Fruit fly (Drosophila melanogaster): ENCODE data around the gene CG6277.

Gene CG6277

DNA sequence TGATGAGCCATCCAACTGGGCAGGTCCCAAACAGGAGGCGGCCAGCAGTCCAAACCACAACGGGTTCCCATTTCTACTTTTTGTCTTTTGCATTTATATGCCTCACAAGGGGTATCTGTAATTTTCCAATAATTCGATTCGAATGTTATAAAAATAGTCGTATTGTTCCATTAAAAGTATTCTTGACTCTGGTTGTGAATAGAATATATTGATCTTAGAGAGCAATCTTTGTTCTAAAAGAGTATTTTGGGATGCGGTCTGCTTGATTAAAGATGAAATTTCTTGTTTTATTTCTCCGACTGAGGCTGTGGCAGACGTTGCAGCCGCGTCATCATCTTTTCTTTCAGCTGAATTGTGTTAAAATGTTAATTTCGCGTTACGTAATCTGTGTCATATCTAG lies 10.9 kb upstream of the CG6277 start:
- TF ChIP-seq Ets98B (GFP tag; IDR thresholded peaks at IDR 0.05), result 0 out of 2 replicates have a peak, but pooled peaks have one; percentile 22
- peak; percentile 55 for TF ChIP-seq CG8301 (tag; optimal IDR thresholded peaks at IDR 0.05)
- TF ChIP-seq Pif1B (GFP tag; optimal IDR thresholded peaks at IDR 0.05), result no peak
- TF ChIP-seq CG4496 (GFP tag; IDR thresholded peaks at IDR 0.05), result 0 out of 3 replicates have a peak, but pooled peaks have one; percentile 17
- TF ChIP-seq CG14655 (GFP tag; optimal IDR thresholded peaks at IDR 0.05), result peak; percentile 50

DNA sequence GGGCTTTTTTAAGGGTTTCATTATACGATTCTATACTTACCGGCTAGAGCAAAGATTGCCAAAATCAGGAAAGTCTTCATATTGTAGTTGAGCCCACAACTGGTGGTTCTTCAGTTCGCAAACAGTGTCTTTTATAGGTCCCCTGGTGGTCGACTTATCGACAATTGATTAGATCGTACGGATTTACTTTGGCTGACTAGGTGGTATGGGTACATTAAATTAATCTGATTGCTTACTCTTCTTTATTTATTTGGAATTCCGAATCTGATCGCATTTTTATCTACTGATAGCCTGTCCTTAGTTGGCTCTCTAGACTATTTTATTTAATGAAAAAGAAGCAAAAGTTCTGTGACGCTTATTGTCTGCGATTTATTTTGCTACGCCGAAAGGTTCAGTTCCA lies 3.0 kb upstream of the CG6277 start, which contains the start of gene CG6271:
Gene CG6271 (minus strand): TSS at position 101 of the 400 bp plus-strand sequence.
- TF ChIP-seq Pif1B (GFP tag; optimal IDR thresholded peaks at IDR 0.05) (no peak), CG32121 (GFP tag; IDR thresholded peaks at IDR 0.05) (no peak), CG15710 (tag; optimal IDR thresholded peaks at IDR 0.05) (no peak), Ets98B (GFP tag; IDR thresholded peaks at IDR 0.05) (no peak), CG9948 (tag; optimal IDR thresholded peaks at IDR 0.05) (no peak), CG13204 (GFP tag; optimal IDR thresholded peaks at IDR 0.05) (no peak), EcR (GFP tag; optimal IDR thresholded peaks at IDR 0.05) (no peak), rn (GFP tag; IDR thresholded peaks at IDR 0.05) (no peak), CG14655 (GFP tag; optimal IDR thresholded peaks at IDR 0.05) (no peak)

DNA sequence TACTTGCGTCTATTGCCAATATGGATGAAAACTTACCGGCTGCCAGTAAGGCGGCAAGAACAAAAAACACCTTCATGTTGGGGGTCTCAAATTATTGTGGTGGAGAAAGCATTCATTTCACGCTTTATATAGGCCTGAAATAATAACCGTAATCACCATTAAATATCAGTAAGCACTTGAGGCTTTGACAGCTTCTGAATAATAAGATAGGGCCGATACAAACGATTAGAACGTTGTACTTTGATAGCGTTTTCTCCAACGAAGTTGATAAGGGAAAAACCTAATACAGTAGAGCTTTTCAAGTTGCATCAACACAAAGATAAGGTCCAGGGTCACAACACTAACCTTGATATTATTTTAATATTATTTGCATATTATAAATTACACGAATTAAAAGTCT lies 1.7 kb downstream of the CG6277 start, which contains the start of gene CG6283:
Gene CG6283 (minus strand): TSS at position 101 of the 400 bp plus-strand sequence.
- TF ChIP-seq Ets98B (GFP tag; IDR thresholded peaks at IDR 0.05) (no peak), Snoo (tag; optimal IDR thresholded peaks at IDR 0.05) (no peak), CG17806 (tag; optimal IDR thresholded peaks at IDR 0.05) (no peak), rn (GFP tag; IDR thresholded peaks at IDR 0.05) (no peak), CG32121 (GFP tag; IDR thresholded peaks at IDR 0.05) (no peak), CG13204 (GFP tag; optimal IDR thresholded peaks at IDR 0.05) (no peak), CG34367 (tag; optimal IDR thresholded peaks at IDR 0.05) (no peak), CG9948 (tag; optimal IDR thresholded peaks at IDR 0.05) (no peak), CG8159 (tag; optimal IDR thresholded peaks at IDR 0.05) (no peak), Pif1A (GFP tag; optimal IDR thresholded peaks at IDR 0.05) (no peak), gl (tag; optimal IDR thresholded peaks at IDR 0.05) (no peak)

DNA sequence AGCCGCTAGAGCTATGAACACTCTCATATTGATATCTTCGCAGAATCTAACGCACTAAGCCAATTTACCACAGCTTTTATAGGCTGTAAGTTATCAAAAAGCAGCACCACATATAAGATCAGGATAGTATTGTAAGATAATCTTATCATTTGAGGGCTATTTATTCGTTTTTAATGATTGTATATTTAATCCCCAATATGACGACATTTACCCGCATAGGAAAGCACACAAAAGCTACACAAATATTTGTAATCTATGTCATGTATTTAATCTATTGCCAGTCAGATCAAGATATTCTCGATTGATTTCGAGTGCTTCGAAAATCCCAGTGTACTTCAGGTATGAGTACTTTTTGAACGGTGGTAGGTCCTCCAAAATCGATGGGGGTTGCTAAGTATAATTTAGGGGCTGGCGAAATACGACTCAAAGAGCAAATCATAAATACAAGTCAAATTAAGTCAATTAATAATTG lies 3.3 kb downstream of the CG6277 start, which contains the start of gene CG17191:
Gene CG17191 (minus strand): TSS at position 51 of the 472 bp plus-strand sequence.
- TF ChIP-seq Pif1B (GFP tag; optimal IDR thresholded peaks at IDR 0.05) (no peak), Pif1A (GFP tag; optimal IDR thresholded peaks at IDR 0.05) (no peak), CG8159 (tag; optimal IDR thresholded peaks at IDR 0.05) (no peak), CG32121 (GFP tag; IDR thresholded peaks at IDR 0.05) (no peak), Snoo (tag; optimal IDR thresholded peaks at IDR 0.05) (no peak), CG13204 (GFP tag; optimal IDR thresholded peaks at IDR 0.05) (no peak), Ets98B (GFP tag; IDR thresholded peaks at IDR 0.05) (no peak), fd96Ca (GFP tag; IDR thresholded peaks at IDR 0.05) (no peak)

- TF ChIP-seq CG14655 (GFP tag; optimal IDR thresholded peaks at IDR 0.05), result no peak
- no peak for TF ChIP-seq Pif1A (GFP tag; optimal IDR thresholded peaks at IDR 0.05)
- TF ChIP-seq D1 (tag; optimal IDR thresholded peaks at IDR 0.05), result no peak
- TF ChIP-seq CG8301 (tag; optimal IDR thresholded peaks at IDR 0.05), result no peak
- TF ChIP-seq CG12605 (GFP tag; IDR thresholded peaks at IDR 0.05), result no peak
- TF ChIP-seq EcR (GFP tag; optimal IDR thresholded peaks at IDR 0.05), result no peak
- no peak for TF ChIP-seq CG8159 (tag; optimal IDR thresholded peaks at IDR 0.05)
- TF ChIP-seq CG4496 (GFP tag; IDR thresholded peaks at IDR 0.05), result no peak
- no peak for TF ChIP-seq Pif1B (GFP tag; optimal IDR thresholded peaks at IDR 0.05)
- TF ChIP-seq CG13204 (GFP tag; optimal IDR thresholded peaks at IDR 0.05), result no peak
- TF ChIP-seq rn (GFP tag; IDR thresholded peaks at IDR 0.05), result no peak
- TF ChIP-seq Ets98B (GFP tag; IDR thresholded peaks at IDR 0.05), result no peak
- no peak for TF ChIP-seq CG32121 (GFP tag; IDR thresholded peaks at IDR 0.05)
- no peak for TF ChIP-seq Snoo (tag; optimal IDR thresholded peaks at IDR 0.05)
- no peak for TF ChIP-seq gl (tag; optimal IDR thresholded peaks at IDR 0.05)
- TF ChIP-seq CG34367 (tag; optimal IDR thresholded peaks at IDR 0.05), result no peak
- TF ChIP-seq CG9948 (tag; optimal IDR thresholded peaks at IDR 0.05), result no peak
These were observed 4.8 kb downstream of the CG6277 start, which contains the start of gene CG17192 for dm6 chr3R:27018187-27018586. TSS of gene CG17192 (minus strand) at chr3R:27018287.

dm6 chr3R:27007022-27007421 lies 16.0 kb downstream of the CG6277 start, which contains the start of gene CG6295:
TSS of gene CG6295 (minus strand) at chr3R:27007055.
- no peak for TF ChIP-seq CG12605 (GFP tag; IDR thresholded peaks at IDR 0.05)
- TF ChIP-seq Snoo (tag; optimal IDR thresholded peaks at IDR 0.05), result no peak
- no peak for TF ChIP-seq EcR (GFP tag; optimal IDR thresholded peaks at IDR 0.05)
- TF ChIP-seq CG10348 (GFP tag; IDR thresholded peaks at IDR 0.05), result no peak
- TF ChIP-seq Pif1A (GFP tag; optimal IDR thresholded peaks at IDR 0.05), result no peak
- no peak for TF ChIP-seq CG14655 (GFP tag; optimal IDR thresholded peaks at IDR 0.05)
- TF ChIP-seq Ets98B (GFP tag; IDR thresholded peaks at IDR 0.05), result no peak
- TF ChIP-seq CG8301 (tag; optimal IDR thresholded peaks at IDR 0.05), result no peak
- no peak for TF ChIP-seq CG13204 (GFP tag; optimal IDR thresholded peaks at IDR 0.05)
- no peak for TF ChIP-seq CG17806 (tag; optimal IDR thresholded peaks at IDR 0.05)
- TF ChIP-seq CG15710 (tag; optimal IDR thresholded peaks at IDR 0.05), result no peak
- TF ChIP-seq CG32121 (GFP tag; IDR thresholded peaks at IDR 0.05), result no peak
- TF ChIP-seq rn (GFP tag; IDR thresholded peaks at IDR 0.05), result no peak

dm6 chr3R:27005338-27005737 lies 17.7 kb downstream of the CG6277 start, which contains the start of gene CG6296:
TSS of gene CG6296 (minus strand) at chr3R:27005469.
- TF ChIP-seq Ets98B (GFP tag; IDR thresholded peaks at IDR 0.05) (no peak), CG14655 (GFP tag; optimal IDR thresholded peaks at IDR 0.05) (no peak), EcR (GFP tag; optimal IDR thresholded peaks at IDR 0.05) (no peak), CG10348 (GFP tag; IDR thresholded peaks at IDR 0.05) (no peak), Snoo (tag; optimal IDR thresholded peaks at IDR 0.05) (no peak)

Measured in whole organism, pupa.